Worm (Caenorhabditis elegans): Measurements from ENCODE around the gene egl-26.
A peak's percentile ranks its signal among the peaks of the same experiment; 100 is the strongest.

Gene egl-26

DNA sequence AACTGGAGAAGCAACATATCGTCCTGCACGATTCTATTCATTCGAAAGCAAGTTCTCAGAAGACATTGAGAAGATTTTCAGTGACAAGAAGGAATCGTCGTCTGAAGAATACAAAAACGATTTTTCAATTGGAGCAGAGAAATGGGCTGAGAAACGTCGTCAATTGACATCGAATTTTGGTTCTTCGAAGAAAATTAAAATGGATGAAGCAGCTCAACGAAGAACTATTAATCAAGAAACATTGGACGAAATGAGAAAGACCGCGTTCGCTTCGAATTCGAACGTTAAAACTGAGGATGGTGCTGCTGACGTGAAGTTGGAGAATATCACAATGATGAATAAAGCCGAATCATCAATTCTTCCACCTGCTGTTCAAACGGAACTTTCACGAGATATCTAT, 23.3 kb upstream of the egl-26 start, which contains the start of gene rpt-4:
rpt-4 (minus strand) TSS at position 101 of the 400 bp plus-strand sequence.
- TF ChIP-seq ceh-19 (GFP tag; optimal IDR thresholded peaks at IDR 0.05) (no peak), gmeb-2 (tag; optimal IDR thresholded peaks at IDR 0.05) (no peak), fkh-6 (tag; optimal IDR thresholded peaks at IDR 0.05) (no peak)

DNA sequence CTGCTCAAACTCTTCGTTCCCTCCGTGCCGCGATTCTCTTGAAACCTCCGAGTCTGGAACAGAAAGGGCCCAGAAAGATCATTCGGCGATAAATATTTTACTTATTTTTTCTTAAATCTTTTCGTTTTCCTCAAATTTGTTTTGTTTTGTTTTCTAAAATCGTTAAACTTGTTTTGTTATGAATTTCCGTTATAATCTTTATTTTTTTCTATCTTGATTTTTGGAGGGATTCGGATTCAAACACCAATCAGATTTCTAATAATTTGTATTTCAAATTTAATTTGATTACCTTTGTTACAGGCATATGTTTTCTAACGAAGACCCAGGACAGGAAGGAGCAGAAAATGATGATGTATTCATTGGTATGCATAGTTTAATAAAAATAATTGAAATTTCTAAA, 22.2 kb upstream of the egl-26 start, which contains the start of gene C23H3.5:
C23H3.5 (plus strand) TSS at position 301 of the 400 bp plus-strand sequence.
- no peak for TF ChIP-seq ceh-48 (tag; optimal IDR thresholded peaks at IDR 0.05)
- TF ChIP-seq nhr-11 (tag; optimal IDR thresholded peaks at IDR 0.05): no peak
- no peak for TF ChIP-seq ceh-31 (tag; optimal IDR thresholded peaks at IDR 0.05)
- TF ChIP-seq che-1 (tag; optimal IDR thresholded peaks at IDR 0.05): no peak
- no peak for TF ChIP-seq ceh-6 (GFP tag; optimal IDR thresholded peaks at IDR 0.05)

DNA sequence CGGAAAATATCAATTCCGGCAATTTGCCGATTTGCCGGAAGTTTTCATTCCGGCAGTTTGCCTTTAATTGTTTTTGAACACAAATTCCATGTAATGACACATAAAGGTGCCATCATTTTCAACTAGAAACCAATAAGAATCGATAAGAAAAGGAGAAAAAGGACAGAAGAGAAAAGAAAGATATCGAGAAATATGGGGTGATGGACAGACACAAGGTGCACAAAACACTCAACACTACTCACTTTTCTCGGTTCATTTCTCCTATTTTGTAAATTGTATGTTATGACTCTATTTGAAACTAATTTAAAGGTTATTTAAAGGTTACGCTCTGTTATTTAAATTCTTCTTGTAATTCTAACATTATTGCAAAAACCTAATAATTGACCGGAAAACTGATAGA, 18.6 kb upstream of the egl-26 start:
- TF ChIP-seq K02D7.2 (tag; optimal IDR thresholded peaks at IDR 0.05): no peak
- no peak for TF ChIP-seq rnt-1 (tag; optimal IDR thresholded peaks at IDR 0.05)
- no peak for TF ChIP-seq pqm-1 (tag; optimal IDR thresholded peaks at IDR 0.05)
- TF ChIP-seq pros-1 (tag; optimal IDR thresholded peaks at IDR 0.05): no peak
- TF ChIP-seq ahr-1 (tag; optimal IDR thresholded peaks at IDR 0.05): no peak
- no peak for TF ChIP-seq ztf-16 (tag; optimal IDR thresholded peaks at IDR 0.05)
- TF ChIP-seq elt-2 (tag; optimal IDR thresholded peaks at IDR 0.05): peak; percentile 4
- no peak for TF ChIP-seq mec-3 (tag; optimal IDR thresholded peaks at IDR 0.05; ENCODE audit: borderline replicate concordance)

DNA sequence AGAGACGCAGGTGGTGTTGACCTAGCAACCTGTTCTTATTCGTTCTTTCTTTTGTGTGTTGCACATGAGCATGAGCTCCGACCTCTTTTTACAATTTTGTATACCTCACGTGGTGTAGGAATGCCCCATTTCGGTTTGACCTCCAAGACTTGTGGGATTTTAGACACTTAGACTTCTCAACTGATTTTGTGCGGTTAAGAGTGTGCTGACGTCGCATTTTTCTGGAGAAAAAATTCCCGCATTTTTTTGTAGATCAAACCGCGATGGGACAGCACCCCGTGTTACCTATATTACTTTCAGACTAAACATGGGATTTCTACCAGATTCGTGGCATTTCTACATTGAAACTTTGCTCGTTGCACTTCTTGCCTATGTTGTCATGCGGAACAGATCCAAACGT, 18.1 kb upstream of the egl-26 start, which contains the start of gene sptl-1:
sptl-1 (plus strand) TSS at position 301 of the 400 bp plus-strand sequence.
- no peak for TF ChIP-seq ets-4 (tag; optimal IDR thresholded peaks at IDR 0.05)
- TF ChIP-seq K09A11.1 (tag; optimal IDR thresholded peaks at IDR 0.05; ENCODE audit: insufficient read depth): no peak
- TF ChIP-seq syd-9 (tag; optimal IDR thresholded peaks at IDR 0.05): no peak
- TF ChIP-seq elt-2 (tag; optimal IDR thresholded peaks at IDR 0.05): no peak
- TF ChIP-seq pat-9 (tag; optimal IDR thresholded peaks at IDR 0.05): no peak
- no peak for TF ChIP-seq ceh-14 (tag; optimal IDR thresholded peaks at IDR 0.05)
- no peak for TF ChIP-seq sox-2 (GFP tag; IDR thresholded peaks at IDR 0.05)
- TF ChIP-seq K02D7.2 (tag; optimal IDR thresholded peaks at IDR 0.05): no peak
- no peak for TF ChIP-seq C08G9.2 (tag; optimal IDR thresholded peaks at IDR 0.05)
- TF ChIP-seq ceh-30 (tag; optimal IDR thresholded peaks at IDR 0.05): no peak
- TF ChIP-seq hlh-15 (tag; optimal IDR thresholded peaks at IDR 0.05): no peak
- TF ChIP-seq sox-4 (tag; optimal IDR thresholded peaks at IDR 0.05): no peak
- TF ChIP-seq odd-2 (tag; optimal IDR thresholded peaks at IDR 0.05): no peak
- no peak for TF ChIP-seq fkh-10 (GFP tag; optimal IDR thresholded peaks at IDR 0.05)
- TF ChIP-seq che-1 (tag; optimal IDR thresholded peaks at IDR 0.05): no peak
- no peak for TF ChIP-seq C38D4.7 (GFP tag; optimal IDR thresholded peaks at IDR 0.05)
- TF ChIP-seq eyg-1 (tag; optimal IDR thresholded peaks at IDR 0.05): no peak
- no peak for TF ChIP-seq madf-2 (tag; optimal IDR thresholded peaks at IDR 0.05)
- TF ChIP-seq hlh-13 (GFP tag; optimal IDR thresholded peaks at IDR 0.05): no peak

DNA sequence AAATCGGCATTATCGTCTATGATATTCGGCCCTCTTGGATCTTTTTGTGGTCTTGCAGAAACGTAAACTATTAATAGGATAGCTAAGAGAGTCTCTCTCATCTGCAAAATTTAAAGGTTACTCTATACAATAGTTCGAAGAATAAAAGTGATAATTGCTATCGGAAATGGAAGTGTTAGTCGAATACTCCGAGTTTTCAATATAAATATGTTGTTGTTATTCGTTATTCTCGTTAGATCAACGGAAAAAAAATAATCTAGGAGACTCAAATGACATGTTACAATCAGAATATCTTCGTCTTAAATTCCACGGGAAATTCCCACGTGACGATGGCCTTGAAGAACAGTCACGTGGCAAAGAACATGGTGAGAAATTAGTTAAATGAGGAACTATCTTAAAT, 14.2 kb upstream of the egl-26 start, which contains the start of gene tre-5:
tre-5 (minus strand) TSS at position 101 of the 400 bp plus-strand sequence.
- TF ChIP-seq rnt-1 (tag; optimal IDR thresholded peaks at IDR 0.05) (no peak), hlh-30 (tag; optimal IDR thresholded peaks at IDR 0.05; ENCODE audit: insufficient read depth) (peak; percentile 25), nhr-232 (tag; optimal IDR thresholded peaks at IDR 0.05) (no peak), mec-3 (tag; optimal IDR thresholded peaks at IDR 0.05; ENCODE audit: borderline replicate concordance) (no peak)

Data from whole organism, late embryonic.